Fruit fly (Drosophila melanogaster) whole organism: ENCODE measurements around the gene CG9962.

Experiments used
- CG8478 ChIP-seq: fragments of >200 bp; optimal IDR thresholded peaks from 2 replicates; lab custom pipeline; 2018; ENCODE audit warnings: inconsistent platforms
- EcR ChIP-seq, 2 experiments: fragments of >200 bp; optimal IDR thresholded peaks; 2 replicates each; lab custom pipeline; 2017; ENCODE audit warnings: missing biosample characterization in 2 of 2, missing genetic modification characterization in 2 of 2, missing genetic modification reagents in 2 of 2
- pan ChIP-seq: fragments of >200 bp; optimal IDR thresholded peaks from 2 replicates; lab custom pipeline; 2017
- psq ChIP-seq: fragments of >200 bp; optimal IDR thresholded peaks from 2 replicates; lab custom pipeline; 2017

DNA sequence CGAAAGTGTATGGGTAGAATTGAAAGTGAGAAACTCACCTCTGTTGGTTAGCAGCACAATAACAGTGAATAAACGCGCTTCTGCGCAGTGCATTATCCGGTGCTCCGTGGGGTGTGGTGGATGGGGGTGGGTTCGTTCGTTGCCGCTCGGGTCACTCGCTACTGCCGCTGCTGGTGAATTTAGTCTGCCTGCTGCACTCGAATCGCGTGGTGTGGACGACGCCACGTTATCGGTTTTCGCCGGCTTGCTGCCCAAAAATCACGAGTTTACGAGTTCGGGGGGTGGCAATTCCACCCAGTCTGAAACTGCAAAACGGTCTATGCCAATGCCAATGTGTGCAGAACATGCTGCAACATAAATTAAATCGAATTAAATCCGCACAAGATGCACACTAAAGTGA lies 30.0 kb upstream of the CG9962 start, which contains the start of gene Tmtc1:
- no peak for TF ChIP-seq EcR (GFP tag; optimal IDR thresholded peaks at IDR 0.05; lab: Kevin White, UChicago)
- TF ChIP-seq pan (lab: Kevin White, UChicago) = no peak
- no peak for TF ChIP-seq psq (lab: Kevin White, UChicago)
- no peak for TF ChIP-seq CG8478
